Fruit fly (Drosophila melanogaster) whole organism, embryonic: ENCODE data around the gene EloB.

Experiments
- CG12744 ChIP-seq: fragments of 200-800 bp; sonication (Bioruptor generic); optimal IDR thresholded peaks from 2 replicates; lab custom pipeline; 2016; ENCODE audit warnings: missing biosample characterization, missing genetic modification characterization
- CG13624 ChIP-seq: fragments of 200-800 bp; sonication (Bioruptor generic); optimal IDR thresholded peaks from 2 replicates; lab custom pipeline; 2016; ENCODE audit warnings: missing biosample characterization, missing genetic modification characterization
- CG14710 ChIP-seq: fragments of 200-800 bp; sonication (Bioruptor generic); optimal IDR thresholded peaks from 3 replicates; lab custom pipeline; 2019; ENCODE audit warnings: missing biosample characterization, mild to moderate bottlenecking, missing genetic modification characterization, moderate library complexity
- CG15073 ChIP-seq: fragments of 200-800 bp; sonication (Bioruptor generic); optimal IDR thresholded peaks from 2 replicates; lab custom pipeline; 2016; ENCODE audit warnings: missing biosample characterization, missing genetic modification characterization
- CG16813 ChIP-seq: fragments of 200-800 bp; sonication (Bioruptor generic); IDR thresholded peaks from 3 replicates; pipeline ENCODE4 v1.3.6; 2022; ENCODE audit warnings: missing biosample characterization, missing genetic modification characterization; ENCODE audit not compliant: partially characterized antibody
- CG30020 ChIP-seq: fragments of 200-800 bp; optimal IDR thresholded peaks from 2 replicates; lab custom pipeline; 2019; ENCODE audit warnings: missing biosample characterization, mild to moderate bottlenecking, missing genetic modification characterization, moderate library complexity
- CG30431 ChIP-seq: fragments of 200-800 bp; sonication (Bioruptor generic); optimal IDR thresholded peaks from 2 replicates; lab custom pipeline; 2017; ENCODE audit warnings: missing biosample characterization, missing genetic modification characterization
- CG3281 ChIP-seq: fragments of 200-800 bp; sonication (Bioruptor generic); optimal IDR thresholded peaks from 3 replicates; lab custom pipeline; 2017; ENCODE audit warnings: missing biosample characterization, mild to moderate bottlenecking, missing genetic modification characterization
- CG34224 ChIP-seq: fragments of 200-800 bp; sonication (Bioruptor generic); IDR thresholded peaks from 3 replicates; pipeline ENCODE4 v1.3.6; 2022; ENCODE audit warnings: missing biosample characterization, missing genetic modification characterization; ENCODE audit not compliant: partially characterized antibody
- CG4282 ChIP-seq: fragments of 200-800 bp; sonication (Bioruptor generic); optimal IDR thresholded peaks from 2 replicates; lab custom pipeline; 2016; ENCODE audit warnings: missing biosample characterization, missing genetic modification characterization
- CG6689 ChIP-seq: fragments of 200-800 bp; sonication (Bioruptor generic); IDR thresholded peaks from 2 replicates; pipeline ENCODE4 v1.3.6; 2022; ENCODE audit warnings: missing biosample characterization, missing genetic modification characterization
- CG7556 ChIP-seq: fragments of 200-800 bp; sonication (Bioruptor generic); optimal IDR thresholded peaks from 2 replicates; lab custom pipeline; 2017; ENCODE audit warnings: missing biosample characterization, mild to moderate bottlenecking, missing genetic modification characterization
- CG7745 ChIP-seq: fragments of 200-800 bp; sonication (Bioruptor generic); optimal IDR thresholded peaks from 2 replicates; lab custom pipeline; 2018; ENCODE audit warnings: missing biosample characterization, mild to moderate bottlenecking, missing genetic modification characterization, moderate library complexity
- CG7928 ChIP-seq: fragments of 200-800 bp; sonication (Bioruptor generic); optimal IDR thresholded peaks from 2 replicates; lab custom pipeline; 2017; ENCODE audit warnings: missing biosample characterization, mild to moderate bottlenecking, missing genetic modification characterization
- CG8388 ChIP-seq: fragments of 200-800 bp; sonication (Bioruptor generic); optimal IDR thresholded peaks from 2 replicates; lab custom pipeline; 2019; ENCODE audit warnings: missing biosample characterization, mild to moderate bottlenecking, missing genetic modification characterization, moderate library complexity
- CG9876 ChIP-seq: fragments of 200-800 bp; sonication (Bioruptor generic); optimal IDR thresholded peaks from 2 replicates; lab custom pipeline; 2016; ENCODE audit warnings: missing biosample characterization, missing genetic modification characterization
- Dfd ChIP-seq, 2 experiments: fragments of >200 bp; optimal IDR thresholded peaks; 2 replicates each; lab custom pipeline; 2017; ENCODE audit warnings: missing biosample characterization in 2 of 2, missing genetic modification characterization in 2 of 2
- Ets65A ChIP-seq: fragments of 200-800 bp; sonication (Bioruptor generic); peaks from one replicate; lab custom pipeline; 2016; ENCODE audit warnings: missing biosample characterization, missing genetic modification characterization
- Hand ChIP-seq: fragments of 200-800 bp; sonication (Bioruptor generic); optimal IDR thresholded peaks from 2 replicates; lab custom pipeline; 2017; ENCODE audit warnings: mild to moderate bottlenecking, missing biosample characterization, missing genetic modification reagents, missing genetic modification characterization
- HmgZ ChIP-seq: fragments of 200-800 bp; sonication (Bioruptor generic); optimal IDR thresholded peaks from 2 replicates; lab custom pipeline; 2018; ENCODE audit warnings: missing biosample characterization, mild to moderate bottlenecking, missing genetic modification characterization
- Hsf ChIP-seq: fragments of 200-800 bp; sonication (Bioruptor generic); optimal IDR thresholded peaks from 3 replicates; lab custom pipeline; 2016; ENCODE audit warnings: missing biosample characterization, missing genetic modification characterization
- Jarid2 ChIP-seq: fragments of 200-800 bp; sonication (Bioruptor generic); optimal IDR thresholded peaks from 3 replicates; lab custom pipeline; 2017; ENCODE audit warnings: mild to moderate bottlenecking, missing biosample characterization, missing genetic modification reagents, missing genetic modification characterization
- Lpt ChIP-seq: fragments of >200 bp; optimal IDR thresholded peaks from 2 replicates; lab custom pipeline; 2018; ENCODE audit warnings: missing biosample characterization, missing genetic modification characterization
- Max ChIP-seq: fragments of 200-800 bp; sonication (Bioruptor generic); optimal IDR thresholded peaks from 2 replicates; lab custom pipeline; 2016; ENCODE audit warnings: missing biosample characterization, mild to moderate bottlenecking, missing genetic modification characterization
- NC2α ChIP-seq: fragments of 200-800 bp; sonication (Bioruptor generic); optimal IDR thresholded peaks from 2 replicates; lab custom pipeline; 2016; ENCODE audit warnings: missing biosample characterization, missing genetic modification characterization
- Nf-YA ChIP-seq: fragments of 200-800 bp; sonication (Bioruptor generic); IDR thresholded peaks from 2 replicates; pipeline ENCODE4 v1.3.6; 2022; ENCODE audit warnings: missing biosample characterization, missing genetic modification characterization
- Xrp1 ChIP-seq: fragments of 200-800 bp; sonication (Bioruptor generic); IDR thresholded peaks from 2 replicates; pipeline ENCODE4 v1.3.6; 2022; ENCODE audit warnings: missing biosample characterization, missing genetic modification characterization
- abd-A ChIP-seq: fragments of 200-800 bp; sonication (Bioruptor generic); optimal IDR thresholded peaks from 3 replicates; lab custom pipeline; 2019; ENCODE audit warnings: missing biosample characterization, mild to moderate bottlenecking, missing genetic modification characterization, moderate library complexity
- ap ChIP-seq: fragments of 200-800 bp; sonication (Bioruptor generic); IDR thresholded peaks from 2 replicates; pipeline ENCODE4 v1.3.6; 2022; ENCODE audit warnings: missing biosample characterization, missing genetic modification characterization
- bowl ChIP-seq: fragments of 200-800 bp; sonication (Bioruptor generic); IDR thresholded peaks from 2 replicates; pipeline ENCODE4 v1.3.6; 2022; ENCODE audit warnings: missing biosample characterization, missing genetic modification characterization
- cad ChIP-seq: fragments of >200 bp; optimal IDR thresholded peaks from 2 replicates; lab custom pipeline; 2017; ENCODE audit warnings: missing biosample characterization, missing genetic modification characterization
- corto ChIP-seq: fragments of 200-800 bp; sonication (Bioruptor generic); optimal IDR thresholded peaks from 2 replicates; lab custom pipeline; 2016; ENCODE audit warnings: missing biosample characterization, mild to moderate bottlenecking, missing genetic modification characterization, moderate library complexity
- dimm ChIP-seq: fragments of 200-800 bp; sonication (Bioruptor generic); IDR thresholded peaks from 2 replicates; pipeline ENCODE4 v1.3.6; 2022; ENCODE audit warnings: missing biosample characterization, missing genetic modification characterization
- disco-r ChIP-seq: fragments of 200-800 bp; sonication (Bioruptor generic); optimal IDR thresholded peaks from 2 replicates; lab custom pipeline; 2016; ENCODE audit warnings: missing biosample characterization, missing genetic modification characterization
- esg ChIP-seq: fragments of 200-800 bp; sonication (Bioruptor generic); conservative IDR thresholded peaks from 2 replicates; pipeline ENCODE4 v1.3.6; 2022; ENCODE audit warnings: missing biosample characterization, missing genetic modification characterization
- fru ChIP-seq: fragments of >200 bp; optimal IDR thresholded peaks from 2 replicates; lab custom pipeline; 2017
- gt ChIP-seq: fragments of 200-800 bp; sonication (Bioruptor generic); IDR thresholded peaks from 2 replicates; pipeline ENCODE4 v1.3.6; 2022; ENCODE audit warnings: missing biosample characterization, missing genetic modification characterization
- maf-S ChIP-seq: fragments of 200-800 bp; sonication (Bioruptor generic); optimal IDR thresholded peaks from 2 replicates; lab custom pipeline; 2016; ENCODE audit warnings: missing biosample characterization, missing genetic modification characterization
- odd ChIP-seq: fragments of 200-800 bp; sonication (Bioruptor generic); optimal IDR thresholded peaks from 2 replicates; lab custom pipeline; 2017; ENCODE audit warnings: missing biosample characterization, mild to moderate bottlenecking, missing genetic modification characterization
- onecut ChIP-seq: fragments of 200-800 bp; sonication (Bioruptor generic); IDR thresholded peaks from 2 replicates; pipeline ENCODE4 v1.3.6; 2022; ENCODE audit warnings: missing biosample characterization, missing genetic modification characterization
- otp ChIP-seq: fragments of 200-800 bp; sonication (Bioruptor generic); IDR thresholded peaks from 3 replicates; pipeline ENCODE4, ENCODE4 v1.3.6; 2022; ENCODE audit warnings: missing biosample characterization, missing genetic modification characterization
- rib ChIP-seq: fragments of 200-800 bp; sonication (Bioruptor generic); IDR thresholded peaks from 2 replicates; pipeline ENCODE4 v1.3.6; 2022; ENCODE audit warnings: missing biosample characterization, missing genetic modification characterization
- ro ChIP-seq: fragments of 200-800 bp; sonication (Bioruptor generic); IDR thresholded peaks from 2 replicates; pipeline ENCODE4 v1.3.6; 2022; ENCODE audit warnings: missing biosample characterization, missing genetic modification characterization
- sens-2 ChIP-seq: fragments of 200-800 bp; sonication (Bioruptor generic); IDR thresholded peaks from 2 replicates; pipeline ENCODE4 v1.3.6; 2022; ENCODE audit warnings: missing biosample characterization, missing genetic modification characterization
- sqz ChIP-seq: fragments of 200-800 bp; sonication (Bioruptor generic); optimal IDR thresholded peaks from 3 replicates; lab custom pipeline; 2018; ENCODE audit warnings: missing biosample characterization, mild to moderate bottlenecking, missing genetic modification characterization
- ssp ChIP-seq: fragments of 200-800 bp; sonication (Bioruptor generic); IDR thresholded peaks from 2 replicates; pipeline ENCODE4 v1.3.6; 2022; ENCODE audit warnings: missing biosample characterization, missing genetic modification characterization
- tap ChIP-seq: fragments of 200-800 bp; optimal IDR thresholded peaks from 3 replicates; lab custom pipeline; 2019; ENCODE audit warnings: missing biosample characterization, mild to moderate bottlenecking, missing genetic modification characterization, moderate library complexity
- tll ChIP-seq, 2 experiments: fragments of 200-800 bp in 1 of 2; fragments of >200 bp in 1 of 2; sonication (Bioruptor generic) in 1 of 2; optimal IDR thresholded peaks; 2 replicates each; lab custom pipeline; 2017 to 2019; ENCODE audit warnings: missing biosample characterization in 2 of 2, missing genetic modification characterization in 2 of 2, mild to moderate bottlenecking in 1 of 2, moderate library complexity in 1 of 2
- tna ChIP-seq: fragments of 200-800 bp; sonication (Bioruptor generic); IDR thresholded peaks from 2 replicates; pipeline ENCODE4 v1.3.6; 2022; ENCODE audit warnings: missing biosample characterization, missing genetic modification characterization; ENCODE audit not compliant: partially characterized antibody
- zen ChIP-seq: fragments of 200-800 bp; sonication (Bioruptor generic); optimal IDR thresholded peaks from 3 replicates; lab custom pipeline; 2018; ENCODE audit warnings: missing biosample characterization, mild to moderate bottlenecking, missing genetic modification characterization, moderate library complexity

The EloB gene

dm6 chr3R:20551487-20552079 lies 28.1 kb downstream of the EloB start (continued):
- TF ChIP-seq CG30020 (tag; lab: Kevin White, UChicago) (no peak), Hsf (GFP tag; lab: Kevin White, UChicago) (no peak), CG13624 (no peak), tap (no peak), Xrp1 (no peak), Jarid2 (no peak), ssp (no peak), abd-A (tag; lab: Kevin White, UChicago) (peak; percentile 16), fru (lab: Kevin White, UChicago) (no peak), CG30431 (GFP tag; lab: Kevin White, UChicago) (no peak), gt (GFP tag; lab: Robert Waterston, UW) (no peak), Dfd (GFP tag; optimal IDR thresholded peaks at IDR 0.05; lab: Kevin White, UChicago) (no peak), CG16813 (GFP tag; lab: Robert Waterston, UW) (no peak), CG6689 (GFP tag; lab: Robert Waterston, UW) (no peak), ap (GFP tag; lab: Robert Waterston, UW) (no peak), onecut (peak; percentile 48), tna (GFP tag; lab: Robert Waterston, UW) (0 out of 2 replicates have a peak, but pooled peaks have one; percentile 15), Nf-YA (GFP tag; lab: Robert Waterston, UW) (no peak), NC2α (GFP tag; lab: Kevin White, UChicago) (no peak), CG3281 (GFP tag; lab: Kevin White, UChicago) (peak; percentile 0), Ets65A (GFP tag; lab: Kevin White, UChicago) (peak; percentile 69), CG7928 (GFP tag; lab: Kevin White, UChicago) (peak; percentile 80), CG14710 (tag; lab: Kevin White, UChicago) (no peak), corto (no peak), CG9876 (no peak)
- TF ChIP-seq, all 482 proteins: peak for 31

DNA sequence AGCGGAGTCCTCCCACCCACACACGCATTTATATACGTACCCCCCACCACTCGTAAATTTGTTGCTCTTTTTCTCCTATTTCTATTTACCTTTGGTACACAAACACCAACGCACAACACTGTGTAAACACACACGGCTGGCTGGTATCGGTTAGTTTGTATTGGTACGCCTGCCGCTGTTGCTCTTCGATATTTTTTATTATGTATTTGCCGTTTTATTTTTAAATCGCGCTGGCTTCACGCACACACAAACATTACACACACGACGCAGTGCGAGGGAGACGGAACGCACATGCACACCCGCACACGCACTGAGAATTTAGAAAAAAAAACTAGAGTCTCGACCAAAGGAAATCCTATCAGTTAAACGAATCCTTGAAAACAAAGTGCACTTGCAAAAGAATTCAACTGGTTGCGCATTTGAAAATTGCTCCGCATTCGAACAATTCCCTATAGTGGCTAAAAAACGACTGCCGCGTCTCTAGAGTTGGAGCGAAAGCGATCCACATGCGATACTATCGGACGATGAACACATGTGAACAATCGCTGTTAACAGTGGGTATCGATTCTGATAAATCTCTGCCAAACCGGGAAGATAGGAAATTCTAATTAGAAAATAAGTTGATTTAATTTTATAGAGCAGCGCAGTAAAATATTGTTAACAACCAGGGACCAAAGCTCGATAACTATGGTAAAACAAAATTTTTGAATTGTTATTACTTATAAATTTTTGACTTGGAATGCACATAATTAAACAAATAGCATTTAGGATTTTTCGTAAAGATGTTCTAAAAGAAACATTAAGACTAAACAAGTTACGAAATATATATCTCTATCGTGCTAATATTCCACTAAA lies 28.8 kb downstream of the EloB start:
- TF ChIP-seq maf-S (GFP tag; lab: Kevin White, UChicago) (peak; percentile 72), Max (GFP tag; lab: Kevin White, UChicago) (no peak), otp (GFP tag; lab: Robert Waterston, UW) (peak; percentile 61; the same call in 2 of the 3 replicates), disco-r (GFP tag; lab: Kevin White, UChicago) (peak; percentile 63), sens-2 (GFP tag; lab: Robert Waterston, UW) (peak; percentile 51; the same call in 1 of the 2 replicates), bowl (GFP tag; lab: Robert Waterston, UW) (no peak), dimm (no peak), rib (GFP tag; lab: Robert Waterston, UW) (peak; percentile 62), odd (GFP tag; lab: Kevin White, UChicago) (peak; percentile 87), ro (GFP tag; lab: Robert Waterston, UW) (no peak), Lpt (GFP tag; lab: Kevin White, UChicago) (no peak), CG4282 (GFP tag; lab: Kevin White, UChicago) (peak; percentile 6), CG12744 (GFP tag; lab: Kevin White, UChicago) (peak; percentile 65), CG34224 (GFP tag; lab: Robert Waterston, UW) (peak; percentile 90), Hand (peak; percentile 51), HmgZ (tag; lab: Kevin White, UChicago) (peak; percentile 82), esg (GFP tag; lab: Robert Waterston, UW) (no peak), CG7556 (GFP tag; lab: Kevin White, UChicago) (peak; percentile 8), CG7745 (tag; lab: Kevin White, UChicago) (peak; percentile 84), CG15073 (GFP tag; lab: Kevin White, UChicago) (no peak), tll (GFP tag; optimal IDR thresholded peaks at IDR 0.05; lab: Kevin White, UChicago) (peak in 1 of 2 experiments; percentile 88), cad (GFP tag; lab: Kevin White, UChicago) (no peak), CG8388 (GFP tag; lab: Kevin White, UChicago) (peak; percentile 7), sqz (GFP tag; lab: Kevin White, UChicago) (peak; percentile 83), zen (tag; lab: Kevin White, UChicago) (peak; percentile 49)
